Worm (Caenorhabditis elegans): ENCODE data around the gene T08H10.3.

T08H10.3 gene

DNA sequence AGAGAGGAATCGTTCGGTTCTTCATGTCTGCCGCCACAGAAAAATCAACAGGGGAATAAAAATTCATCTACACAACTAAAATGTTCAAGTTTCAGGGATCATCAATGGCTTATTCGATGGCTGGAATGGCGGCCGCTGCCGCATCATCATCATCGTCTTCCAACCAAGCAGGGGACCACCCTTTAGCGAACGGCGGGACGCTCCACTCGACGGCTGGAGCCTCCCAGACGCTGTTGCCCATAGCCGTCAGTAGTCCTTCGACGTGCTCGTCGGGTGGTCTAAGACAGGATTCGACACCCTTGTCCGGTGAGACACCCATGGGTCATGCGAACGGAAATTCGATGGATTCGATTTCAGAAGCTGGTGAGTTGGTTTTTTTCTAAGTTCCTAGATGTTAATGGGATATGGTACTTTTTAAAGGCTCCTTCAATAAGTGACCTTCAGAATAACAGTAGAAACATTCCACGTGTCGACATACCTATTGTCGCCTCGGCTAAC lies 32.8 kb downstream of the T08H10.3 start:
- TF ChIP-seq mep-1 (tag; optimal IDR thresholded peaks at IDR 0.05) = no peak
- TF ChIP-seq lin-32 (GFP tag; optimal IDR thresholded peaks at IDR 0.05) = no peak
- no peak for TF ChIP-seq blmp-1 (tag; optimal IDR thresholded peaks at IDR 0.05)
- TF ChIP-seq lsy-2 (tag; optimal IDR thresholded peaks at IDR 0.05) = no peak

DNA sequence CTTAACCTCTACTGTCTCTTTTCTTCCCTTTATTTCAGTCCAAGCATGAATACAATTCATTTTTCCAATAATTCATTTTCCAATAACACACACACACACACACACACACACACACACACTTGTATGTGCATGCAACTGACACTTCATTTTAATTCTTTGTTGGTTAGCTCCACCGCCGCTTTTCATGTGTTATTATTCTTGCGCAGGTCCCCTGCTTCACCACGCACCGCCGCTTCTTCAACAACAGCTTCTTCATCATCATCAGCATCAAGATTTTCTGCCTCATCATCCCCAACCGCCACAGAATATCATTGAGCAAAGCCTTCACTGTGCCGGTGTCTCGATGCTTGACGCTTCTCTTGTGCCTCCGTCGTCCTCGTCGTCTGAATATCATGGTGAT lies 33.3 kb downstream of the T08H10.3 start:
- TF ChIP-seq ceh-83 (GFP tag; optimal IDR thresholded peaks at IDR 0.05) (no peak), ztf-11 (tag; optimal IDR thresholded peaks at IDR 0.05) (no peak), ham-2 (GFP tag; optimal IDR thresholded peaks at IDR 0.05) (no peak), lin-13 (tag; optimal IDR thresholded peaks at IDR 0.05) (no peak), nhr-76 (tag; optimal IDR thresholded peaks at IDR 0.05) (no peak), snpc-4 (tag; optimal IDR thresholded peaks at IDR 0.05) (no peak), M03D4.4 (tag; optimal IDR thresholded peaks at IDR 0.05) (no peak), mep-1 (tag; optimal IDR thresholded peaks at IDR 0.05) (no peak), lsy-2 (tag; optimal IDR thresholded peaks at IDR 0.05) (no peak), ces-1 (GFP tag; optimal IDR thresholded peaks at IDR 0.05) (no peak), tbx-8 (GFP tag; optimal IDR thresholded peaks at IDR 0.05) (no peak)

DNA sequence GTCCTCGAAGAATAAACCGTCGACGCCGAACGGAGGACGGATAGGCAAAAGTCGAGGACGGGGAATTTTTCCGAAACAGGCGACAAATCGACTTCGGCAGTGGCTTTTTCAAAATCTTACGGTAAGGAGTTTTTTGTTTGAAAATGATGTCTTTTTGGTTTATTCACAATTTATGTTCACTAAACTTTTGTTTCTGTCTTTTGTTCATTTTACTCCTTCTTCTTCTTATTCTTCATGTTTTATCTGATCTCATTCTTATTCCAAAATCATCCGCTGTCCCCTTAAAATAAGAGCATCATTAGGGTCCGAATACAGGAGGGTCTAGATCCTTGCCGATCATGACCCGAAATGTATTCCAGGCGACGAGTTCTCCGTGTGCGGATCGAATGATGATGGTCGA lies 33.8 kb downstream of the T08H10.3 start:
- TF ChIP-seq blmp-1 (tag; optimal IDR thresholded peaks at IDR 0.05) = no peak
- TF ChIP-seq nhr-2 (tag; optimal IDR thresholded peaks at IDR 0.05) = no peak
- TF ChIP-seq mep-1 (tag; optimal IDR thresholded peaks at IDR 0.05) = no peak
- TF ChIP-seq cnd-1 (tag; optimal IDR thresholded peaks at IDR 0.05) = no peak
- no peak for TF ChIP-seq ztf-11 (tag; optimal IDR thresholded peaks at IDR 0.05)
- TF ChIP-seq sem-2 (GFP tag; optimal IDR thresholded peaks at IDR 0.05) = no peak
- TF ChIP-seq nhr-28 (tag; optimal IDR thresholded peaks at IDR 0.05) = no peak
- no peak for TF ChIP-seq ceh-83 (GFP tag; optimal IDR thresholded peaks at IDR 0.05)
- no peak for TF ChIP-seq ceh-43 (GFP tag; optimal IDR thresholded peaks at IDR 0.05)
- TF ChIP-seq ceh-39 (tag; optimal IDR thresholded peaks at IDR 0.05) = no peak
- no peak for TF ChIP-seq unc-120 (tag; optimal IDR thresholded peaks at IDR 0.05; ENCODE audit: poor library complexity, severe bottlenecking)
- TF ChIP-seq mls-2 (tag; optimal IDR thresholded peaks at IDR 0.05) = no peak
- no peak for TF ChIP-seq unc-62 (GFP tag; optimal IDR thresholded peaks at IDR 0.05)
- no peak for TF ChIP-seq pha-4 (tag; optimal IDR thresholded peaks at IDR 0.05)
- TF ChIP-seq flh-1 (GFP tag; optimal IDR thresholded peaks at IDR 0.05) = no peak
- no peak for TF ChIP-seq ham-2 (GFP tag; optimal IDR thresholded peaks at IDR 0.05)

DNA sequence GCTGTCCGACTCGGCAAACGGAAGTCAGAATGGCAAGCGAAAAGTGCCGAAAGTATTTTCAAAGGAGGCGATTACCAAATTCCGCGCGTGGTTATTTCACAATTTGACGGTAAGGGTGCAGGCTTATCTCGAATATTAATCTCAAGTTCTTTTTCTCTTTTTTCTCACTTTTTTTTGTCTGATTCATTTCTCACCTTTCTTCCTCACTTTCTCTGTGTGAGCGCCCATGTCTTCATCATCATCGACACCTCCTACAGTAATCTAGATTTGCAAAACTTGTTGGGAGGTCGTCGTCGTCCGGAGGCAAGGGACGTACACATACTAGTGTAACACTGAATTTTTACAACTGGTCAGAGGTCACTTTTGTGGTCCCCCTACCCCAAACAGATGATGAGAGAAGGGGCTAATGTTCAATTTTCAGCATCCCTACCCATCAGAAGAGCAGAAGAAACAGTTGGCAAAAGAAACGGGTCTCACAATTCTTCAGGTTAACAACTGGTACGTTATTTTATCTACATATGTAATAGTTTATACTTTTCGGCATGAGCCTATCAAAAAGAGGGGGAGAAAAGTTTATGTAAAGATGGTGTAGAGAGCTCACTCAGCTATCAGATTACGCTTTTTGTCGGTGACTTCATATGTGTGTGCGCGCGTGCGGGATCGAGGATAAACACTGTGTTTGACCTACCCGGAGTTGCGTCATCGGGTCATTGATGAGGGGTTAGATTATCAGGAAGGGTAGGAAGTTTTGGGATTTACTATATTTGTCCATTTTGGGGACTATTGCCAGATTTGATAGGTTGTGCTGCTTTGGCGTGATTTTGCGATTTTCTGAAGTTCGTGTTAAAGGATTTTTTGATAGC lies 34.5 kb downstream of the T08H10.3 start:
- TF ChIP-seq mep-1 (tag; optimal IDR thresholded peaks at IDR 0.05) (no peak), unc-62 (GFP tag; optimal IDR thresholded peaks at IDR 0.05) (peak; percentile 37), ceh-39 (tag; optimal IDR thresholded peaks at IDR 0.05) (no peak), nhr-2 (tag; optimal IDR thresholded peaks at IDR 0.05) (peak; percentile 36), hlh-1 (tag; optimal IDR thresholded peaks at IDR 0.05) (peak; percentile 59), lin-13 (tag; optimal IDR thresholded peaks at IDR 0.05) (no peak), M03D4.4 (tag; optimal IDR thresholded peaks at IDR 0.05) (peak; percentile 0), zip-8 (tag; optimal IDR thresholded peaks at IDR 0.05) (peak; percentile 85), mls-2 (tag; optimal IDR thresholded peaks at IDR 0.05) (no peak), blmp-1 (tag; optimal IDR thresholded peaks at IDR 0.05) (peak; percentile 13), elt-1 (tag; optimal IDR thresholded peaks at IDR 0.05; ENCODE audit: borderline replicate concordance, insufficient read depth) (peak; percentile 16)

DNA sequence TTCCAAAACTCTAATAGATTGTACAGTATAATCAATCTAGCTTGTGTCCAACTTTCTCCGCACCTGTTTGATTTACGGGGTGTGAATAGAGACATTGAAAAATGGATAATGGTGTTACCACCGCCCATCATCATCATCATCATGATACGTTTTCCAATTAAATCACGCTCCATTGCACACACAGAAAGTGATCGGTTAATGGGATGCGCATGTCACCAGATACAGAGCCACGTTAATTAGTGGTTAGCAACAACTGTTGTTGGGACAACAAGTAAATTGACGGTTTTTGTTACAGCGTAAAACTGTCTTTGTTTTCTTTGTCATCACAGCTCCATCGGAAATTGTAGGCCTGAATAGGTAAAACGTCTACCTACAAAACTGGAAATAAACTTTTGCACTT lies 35.5 kb downstream of the T08H10.3 start:
- TF ChIP-seq lin-32 (GFP tag; optimal IDR thresholded peaks at IDR 0.05) = peak; percentile 80
- no peak for TF ChIP-seq lsy-2 (tag; optimal IDR thresholded peaks at IDR 0.05)
- TF ChIP-seq nhr-2 (tag; optimal IDR thresholded peaks at IDR 0.05) = peak; percentile 65
- TF ChIP-seq sptf-1 (tag; optimal IDR thresholded peaks at IDR 0.05) = no peak
- TF ChIP-seq tbx-8 (GFP tag; optimal IDR thresholded peaks at IDR 0.05) = no peak
- TF ChIP-seq unc-62 (GFP tag; optimal IDR thresholded peaks at IDR 0.05) = peak; percentile 99

DNA sequence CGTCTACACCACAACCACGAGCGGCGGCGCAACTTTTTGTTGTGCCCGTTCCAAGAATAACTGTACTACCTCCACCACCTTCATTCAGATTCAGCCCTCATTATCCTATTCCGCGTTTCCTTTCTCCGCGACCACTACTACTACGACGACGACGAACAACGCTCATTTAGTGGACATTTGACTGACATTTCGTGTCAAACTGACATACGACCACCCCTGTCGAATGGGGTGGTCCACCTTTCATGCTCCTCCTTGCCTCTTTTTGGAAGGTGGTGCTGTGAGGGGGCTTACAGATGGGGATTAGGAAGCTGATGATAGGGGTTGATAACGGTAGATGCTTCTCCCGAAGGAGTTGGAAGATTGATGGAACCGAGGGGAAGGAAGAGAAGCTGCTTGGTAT lies 36.0 kb downstream of the T08H10.3 start:
- no peak for TF ChIP-seq elt-3 (tag; optimal IDR thresholded peaks at IDR 0.05)
- no peak for TF ChIP-seq zip-8 (tag; optimal IDR thresholded peaks at IDR 0.05)
- peak; percentile 67 for TF ChIP-seq ceh-83 (GFP tag; optimal IDR thresholded peaks at IDR 0.05)
- peak; percentile 92 for TF ChIP-seq unc-62 (GFP tag; optimal IDR thresholded peaks at IDR 0.05)
- peak; percentile 15 for TF ChIP-seq hlh-1 (tag; optimal IDR thresholded peaks at IDR 0.05)
